Fruit fly (Drosophila melanogaster): ENCODE measurements around the gene SA1.

Gene SA1

dm6 chr2L:6950096-6950495, at the start of gene SA1, which contains the start of gene Gas41 (continued):
- peak; percentile 76 for TF ChIP-seq CG7987 (GFP tag; optimal IDR thresholded peaks at IDR 0.05)
- TF ChIP-seq CG17612 (GFP tag; IDR thresholded peaks at IDR 0.05) = peak; percentile 65
- TF ChIP-seq ab (GFP tag; optimal IDR thresholded peaks at IDR 0.05) = peak; percentile 26
- peak; percentile 65 for TF ChIP-seq scrt (GFP tag; optimal IDR thresholded peaks at IDR 0.05)
- TF ChIP-seq Side (GFP tag; optimal IDR thresholded peaks at IDR 0.05) = peak; percentile 28
- TF ChIP-seq CG4404 (GFP tag; IDR thresholded peaks at IDR 0.05) = peak; percentile 89
- TF ChIP-seq lov (optimal IDR thresholded peaks at IDR 0.05) = no peak
- TF ChIP-seq lov (GFP tag; IDR thresholded peaks at IDR 0.05) = 0 out of 3 replicates have a peak, but pooled peaks have one; percentile 65
- TF ChIP-seq CG3163 (GFP tag; optimal IDR thresholded peaks at IDR 0.05) = no peak
- no peak for TF ChIP-seq CG11398 (GFP tag; optimal IDR thresholded peaks at IDR 0.05)
- TF ChIP-seq CG11456 (GFP tag; IDR thresholded peaks at IDR 0.05) = no peak
- TF ChIP-seq CG11695 (GFP tag; IDR thresholded peaks at IDR 0.05) = peak; percentile 50; the same call in 2 of the 3 replicates
- no peak for TF ChIP-seq CG10274 (GFP tag; optimal IDR thresholded peaks at IDR 0.05)
- peak; percentile 88 for TF ChIP-seq ci (GFP tag; IDR thresholded peaks at IDR 0.05)
- TF ChIP-seq CG6854 (GFP tag; optimal IDR thresholded peaks at IDR 0.05) = no peak
- no peak for TF ChIP-seq slp2 (GFP tag; optimal IDR thresholded peaks at IDR 0.05)
- TF ChIP-seq ham (GFP tag; IDR thresholded peaks at IDR 0.05) = peak; percentile 62; the same call in 1 of the 2 replicates
- no peak for TF ChIP-seq Hr39 (optimal IDR thresholded peaks at IDR 0.05)
- TF ChIP-seq CG7786 (GFP tag; optimal IDR thresholded peaks at IDR 0.05) = peak; percentile 47
- 0 out of 2 replicates have a peak, but pooled peaks have one; percentile 57 for TF ChIP-seq CG42726 (GFP tag; IDR thresholded peaks at IDR 0.05; ENCODE audit: partially characterized antibody)
- TF ChIP-seq bcd (GFP tag; optimal IDR thresholded peaks at IDR 0.05) = peak; percentile 58
- no peak for TF ChIP-seq bab2 (GFP tag; optimal IDR thresholded peaks at IDR 0.05)
- TF ChIP-seq crol (GFP tag; IDR thresholded peaks at IDR 0.05) = no peak
- TF ChIP-seq H2.0 (GFP tag; IDR thresholded peaks at IDR 0.05) = no peak
- peak; percentile 31; the same call in 1 of the 2 replicates for TF ChIP-seq danr (GFP tag; IDR thresholded peaks at IDR 0.05)
- no peak for TF ChIP-seq zfh1 (GFP tag; IDR thresholded peaks at IDR 0.05)
- TF ChIP-seq lmd (GFP tag; IDR thresholded peaks at IDR 0.05) = no peak
- no peak for TF ChIP-seq CG8089 (GFP tag; optimal IDR thresholded peaks at IDR 0.05)
- TF ChIP-seq CG17568 (GFP tag; optimal IDR thresholded peaks at IDR 0.05) = no peak
- peak; percentile 64 for TF ChIP-seq CG6683 (GFP tag; optimal IDR thresholded peaks at IDR 0.05)
- peak; percentile 94 for TF ChIP-seq CG32772 (GFP tag; IDR thresholded peaks at IDR 0.05)
- TF ChIP-seq CG2678 (tag; optimal IDR thresholded peaks at IDR 0.05) = peak; percentile 92
- no peak for TF ChIP-seq CG4820 (GFP tag; optimal IDR thresholded peaks at IDR 0.05)
- peak; percentile 9 for TF ChIP-seq Sry-β (GFP tag; optimal IDR thresholded peaks at IDR 0.05)
- TF ChIP-seq Sry-δ (GFP tag; optimal IDR thresholded peaks at IDR 0.05) = peak; percentile 95
- TF ChIP-seq chif (GFP tag; optimal IDR thresholded peaks at IDR 0.05) = peak; percentile 24 to 44
- no peak for TF ChIP-seq lab (GFP tag; optimal IDR thresholded peaks at IDR 0.05)
- no peak for TF ChIP-seq CG3847 (GFP tag; IDR thresholded peaks at IDR 0.05)
- TF ChIP-seq CG12236 (GFP tag; optimal IDR thresholded peaks at IDR 0.05) = no peak
- no peak for TF ChIP-seq Nf-YA (GFP tag; IDR thresholded peaks at IDR 0.05)
- no peak for TF ChIP-seq Nf-YC (tag; optimal IDR thresholded peaks at IDR 0.05)
- TF ChIP-seq MESR4 (GFP tag; optimal IDR thresholded peaks at IDR 0.05) = peak; percentile 38
- TF ChIP-seq CG6765 (GFP tag; optimal IDR thresholded peaks at IDR 0.05) = peak; percentile 76
- TF ChIP-seq CG17328 (GFP tag; IDR thresholded peaks at IDR 0.05) = peak; percentile 83
- peak; percentile 38; the same call in 2 of the 3 replicates for TF ChIP-seq CG14050 (GFP tag; IDR thresholded peaks at IDR 0.05)
- TF ChIP-seq CG31365 (tag; optimal IDR thresholded peaks at IDR 0.05) = peak; percentile 8
- peak; percentile 82 for TF ChIP-seq CG11093 (GFP tag; IDR thresholded peaks at IDR 0.05)
- peak; percentile 72 for TF ChIP-seq cwo (GFP tag; optimal IDR thresholded peaks at IDR 0.05)
- TF ChIP-seq seq (GFP tag; IDR thresholded peaks at IDR 0.05) = peak; percentile 55; the same call in 1 of the 2 replicates
- peak; percentile 76 for TF ChIP-seq toy (GFP tag; IDR thresholded peaks at IDR 0.05)
- TF ChIP-seq sim (GFP tag; IDR thresholded peaks at IDR 0.05) = no peak
- TF ChIP-seq CG31388 (GFP tag; optimal IDR thresholded peaks at IDR 0.05) = no peak
- TF ChIP-seq fd3F (GFP tag; optimal IDR thresholded peaks at IDR 0.05) = no peak

All from whole organism, embryonic.